Fruit fly (Drosophila melanogaster) S2 (cell line): ENCODE data around the gene dmrt99B.

Experiments used
- CG8478 ChIP-seq: fragments of >200 bp; optimal IDR thresholded peaks from 2 replicates; lab custom pipeline; 2018
- CTCF ChIP-seq, 2 experiments: fragments of >200 bp; optimal IDR thresholded peaks; 2 replicates each; lab custom pipeline; 2018

The dmrt99B gene

DNA sequence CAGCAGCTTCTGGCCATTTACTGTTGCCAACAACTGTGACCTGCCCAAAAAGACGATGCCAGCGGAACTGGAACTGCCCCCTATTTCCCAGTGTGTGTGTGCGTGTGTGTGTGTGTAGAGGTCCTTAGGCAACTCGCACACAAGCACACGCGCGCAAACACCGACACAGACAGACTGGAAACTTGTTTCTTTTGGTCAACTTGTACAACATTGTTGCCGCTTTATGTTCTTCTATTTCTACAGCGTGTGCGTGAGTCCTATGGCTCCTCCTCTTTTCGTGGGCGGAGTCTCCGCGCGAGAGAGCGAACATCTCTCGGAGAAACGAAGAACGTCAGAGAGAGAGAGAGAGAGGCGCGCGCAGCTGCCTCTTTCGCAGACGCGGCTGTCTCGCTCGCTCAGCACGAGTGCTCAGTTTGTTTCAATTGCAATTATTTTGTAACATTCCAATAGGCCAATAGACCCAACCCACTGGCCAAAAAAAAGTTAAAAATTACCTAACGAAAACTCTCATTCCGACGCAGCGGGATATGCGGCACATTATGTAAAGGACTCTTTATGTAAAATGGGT lies 1.3 kb upstream of the dmrt99B start:
- no peak for TF ChIP-seq CG8478 (lab: Kevin White, UChicago)
- TF ChIP-seq CTCF (optimal IDR thresholded peaks at IDR 0.05; lab: Kevin White, UChicago) = no peak

DNA sequence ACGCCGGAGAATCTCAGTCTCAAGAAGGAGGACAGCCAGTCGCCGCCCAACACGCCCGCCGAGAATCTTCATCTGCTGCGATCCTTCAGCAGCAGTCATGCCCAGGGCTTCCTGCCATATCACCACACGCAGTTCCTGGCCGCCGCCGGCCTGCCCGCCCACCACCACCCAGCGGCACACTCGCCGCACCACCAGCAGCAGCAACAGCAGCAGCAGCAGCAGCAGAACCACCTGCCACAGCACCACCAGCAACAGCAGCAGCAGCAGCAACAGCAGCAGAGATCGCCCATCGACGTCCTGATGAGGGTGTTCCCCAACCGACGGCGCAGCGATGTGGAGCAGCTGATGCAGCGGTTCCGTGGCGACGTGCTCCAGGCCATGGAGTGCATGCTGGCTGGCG lies 3.4 kb downstream of the dmrt99B start:
- TF ChIP-seq CG8478 (lab: Kevin White, UChicago) = no peak
- no peak for TF ChIP-seq CTCF (optimal IDR thresholded peaks at IDR 0.05; lab: Kevin White, UChicago)

- TF ChIP-seq CTCF (optimal IDR thresholded peaks at IDR 0.05; lab: Kevin White, UChicago) = no peak
- TF ChIP-seq CG8478 (lab: Kevin White, UChicago) = no peak
These were observed 4.0 kb downstream of the dmrt99B start for dm6 chr3R:29696359-29696758.

DNA sequence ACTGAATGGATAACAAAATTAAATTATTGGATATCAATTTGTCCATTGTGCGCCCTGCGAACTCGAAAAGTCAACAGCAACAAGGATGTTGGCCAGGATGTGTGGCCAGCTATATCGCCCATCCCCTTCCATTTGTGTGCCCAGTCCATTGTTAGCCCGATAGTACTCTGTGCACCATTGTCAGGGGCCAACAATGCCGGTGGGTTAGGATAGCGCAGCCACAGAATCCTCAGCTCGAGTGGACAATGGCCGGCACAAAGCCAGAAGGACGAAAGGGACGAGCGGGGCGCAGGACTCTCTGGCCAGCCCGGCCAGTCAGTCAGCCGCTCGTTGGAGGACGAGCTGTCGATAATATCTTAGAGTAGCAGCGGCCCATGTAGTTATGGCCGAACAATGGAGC lies 5.5 kb downstream of the dmrt99B start:
- TF ChIP-seq CTCF (optimal IDR thresholded peaks at IDR 0.05; lab: Kevin White, UChicago) = no peak
- no peak for TF ChIP-seq CG8478 (lab: Kevin White, UChicago)

DNA sequence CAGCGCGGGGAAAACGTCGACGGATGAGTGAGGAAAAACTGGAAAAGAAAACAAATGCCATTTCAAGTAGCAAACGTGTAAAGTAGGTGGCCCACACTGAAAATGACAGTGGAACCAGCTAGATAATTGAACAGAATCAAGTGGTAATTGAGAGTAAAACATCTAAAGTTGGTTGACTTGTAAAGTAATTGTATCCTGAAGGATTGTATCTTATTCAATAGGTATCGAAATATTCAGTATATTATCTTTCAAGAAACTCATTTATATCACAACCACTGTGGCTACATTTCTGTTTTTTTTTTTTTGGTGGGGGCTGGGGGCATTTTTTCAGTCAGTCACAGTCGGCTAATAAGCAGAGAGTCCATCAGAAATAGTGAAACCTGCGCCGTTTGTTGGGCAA lies 6.8 kb downstream of the dmrt99B start:
- no peak for TF ChIP-seq CTCF (optimal IDR thresholded peaks at IDR 0.05; lab: Kevin White, UChicago)
- TF ChIP-seq CG8478 (lab: Kevin White, UChicago) = no peak

dm6 chr3R:29701739-29702138 lies 9.3 kb downstream of the dmrt99B start:
- TF ChIP-seq CG8478 (lab: Kevin White, UChicago) = no peak
- TF ChIP-seq CTCF (optimal IDR thresholded peaks at IDR 0.05; lab: Kevin White, UChicago) = no peak

DNA sequence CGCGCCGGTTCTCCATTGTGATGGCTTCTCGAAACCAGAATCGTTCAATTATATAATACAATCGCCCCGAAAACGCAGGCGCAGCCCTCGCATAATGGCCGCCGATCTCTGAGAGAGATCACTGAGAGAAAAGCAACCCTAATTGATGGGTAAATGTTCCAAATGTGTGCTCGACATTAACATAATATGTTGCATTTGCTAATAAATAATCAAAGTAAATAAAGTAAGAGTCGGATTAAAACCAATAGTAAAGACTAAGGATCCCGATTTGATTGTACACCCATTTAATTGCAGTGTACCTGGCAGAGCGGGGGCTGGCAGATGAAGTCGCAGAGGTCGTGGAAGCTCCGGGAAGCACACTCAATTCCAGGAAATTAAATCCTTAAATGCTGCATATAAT lies 12.2 kb downstream of the dmrt99B start:
- TF ChIP-seq CTCF (optimal IDR thresholded peaks at IDR 0.05; lab: Kevin White, UChicago) (no peak), CG8478 (lab: Kevin White, UChicago) (no peak)

dm6 chr3R:29705789-29706303 lies 13.5 kb downstream of the dmrt99B start:
- TF ChIP-seq CG8478 (lab: Kevin White, UChicago) (no peak), CTCF (optimal IDR thresholded peaks at IDR 0.05; lab: Kevin White, UChicago) (no peak)

DNA sequence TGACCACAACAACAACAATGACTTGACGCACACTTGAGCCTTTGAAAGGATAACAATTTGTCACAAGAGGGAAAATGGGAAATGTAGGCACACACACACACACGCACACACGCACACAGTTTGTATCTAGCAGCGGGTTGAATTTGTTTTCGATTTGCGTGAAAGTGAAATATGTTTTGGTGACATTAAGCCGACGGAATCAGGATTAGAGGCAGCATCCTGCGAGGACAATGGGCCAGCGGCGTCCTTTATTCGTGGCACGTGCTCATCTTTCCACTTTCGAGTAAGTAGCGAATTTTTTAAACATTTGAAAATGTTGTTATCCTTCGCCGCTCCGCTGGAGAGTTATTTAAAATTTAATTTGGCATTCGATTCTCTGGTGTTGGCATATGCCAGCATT lies 14.9 kb downstream of the dmrt99B start:
- no peak for TF ChIP-seq CTCF (optimal IDR thresholded peaks at IDR 0.05; lab: Kevin White, UChicago)
- TF ChIP-seq CG8478 (lab: Kevin White, UChicago) = no peak

DNA sequence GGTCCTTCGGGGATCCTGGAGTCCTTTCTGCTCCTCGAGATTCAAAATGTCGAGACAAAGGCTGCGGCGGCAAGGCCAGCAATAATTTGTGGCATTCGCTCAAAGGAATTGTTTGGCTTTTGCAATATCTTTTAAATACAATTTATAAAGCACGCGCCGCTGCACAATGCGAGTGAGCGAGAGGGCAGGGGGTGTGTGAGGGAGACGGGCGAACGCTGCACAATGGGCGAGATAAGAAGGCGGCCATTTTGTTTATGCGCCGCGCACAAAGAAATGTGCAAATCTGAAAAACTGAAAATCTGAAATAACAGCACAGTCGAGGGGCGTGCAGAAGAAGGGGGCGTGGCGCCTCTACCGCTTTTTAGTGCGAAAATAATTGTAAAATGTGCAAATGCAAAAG lies 15.9 kb downstream of the dmrt99B start:
- TF ChIP-seq CG8478 (lab: Kevin White, UChicago) (no peak), CTCF (optimal IDR thresholded peaks at IDR 0.05; lab: Kevin White, UChicago) (no peak)

DNA sequence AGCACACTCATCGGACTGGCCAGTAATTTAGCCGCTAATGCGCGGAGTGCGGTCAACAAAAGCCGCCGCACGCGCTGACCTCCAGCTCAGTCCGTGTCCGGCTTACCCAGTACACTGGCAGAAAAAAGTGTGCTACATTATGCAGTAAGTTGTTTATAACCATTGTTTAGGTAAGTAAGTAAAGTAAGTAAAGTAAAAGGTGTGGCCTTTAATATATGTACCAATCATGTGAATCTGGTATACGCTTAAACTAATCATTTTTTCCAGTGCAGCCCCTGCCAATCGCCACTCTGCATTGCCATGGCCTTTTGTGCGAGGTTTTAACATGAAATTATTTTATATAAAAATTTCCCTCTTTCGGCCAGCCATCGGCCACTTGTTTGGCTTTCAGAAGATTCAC lies 19.0 kb downstream of the dmrt99B start:
- TF ChIP-seq CG8478 (lab: Kevin White, UChicago) (no peak), CTCF (optimal IDR thresholded peaks at IDR 0.05; lab: Kevin White, UChicago) (no peak)

- TF ChIP-seq CTCF (optimal IDR thresholded peaks at IDR 0.05; lab: Kevin White, UChicago) (peak in 1 of 2 experiments; percentile 22), CG8478 (lab: Kevin White, UChicago) (no peak)
These were observed 21.9 kb downstream of the dmrt99B start, which contains the start of gene Obp99d for dm6 chr3R:29714314-29714713. TSS of gene Obp99d (plus strand) at chr3R:29714505.

DNA sequence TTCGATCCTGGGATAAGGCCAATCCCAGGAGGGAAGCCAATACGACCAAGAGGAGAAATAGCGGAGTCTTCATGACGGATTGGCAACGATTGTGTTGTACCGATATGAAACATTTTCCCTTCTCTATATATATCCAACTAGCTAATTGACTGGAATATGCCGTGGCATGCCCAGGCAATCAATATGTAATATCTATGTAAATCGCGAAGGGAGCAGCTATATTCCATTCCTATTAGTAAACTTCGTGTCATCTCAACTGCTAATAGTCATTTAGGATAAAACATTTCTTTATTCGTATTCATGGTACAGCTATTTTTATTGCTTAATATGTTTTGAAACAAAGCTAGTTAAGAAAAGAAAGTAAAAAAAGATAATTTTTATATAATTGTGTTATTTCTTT lies 22.9 kb downstream of the dmrt99B start, which contains the start of gene Dup99B:
Gene Dup99B, minus strand, starts transcription at position 101 of the 400 bp plus-strand sequence.
- TF ChIP-seq CG8478 (lab: Kevin White, UChicago) = no peak
- no peak for TF ChIP-seq CTCF (optimal IDR thresholded peaks at IDR 0.05; lab: Kevin White, UChicago)

- TF ChIP-seq CTCF (optimal IDR thresholded peaks at IDR 0.05; lab: Kevin White, UChicago) (peak; percentile 84 to 88), CG8478 (lab: Kevin White, UChicago) (no peak)
These were observed 23.8 kb downstream of the dmrt99B start for dm6 chr3R:29716043-29716781.

DNA sequence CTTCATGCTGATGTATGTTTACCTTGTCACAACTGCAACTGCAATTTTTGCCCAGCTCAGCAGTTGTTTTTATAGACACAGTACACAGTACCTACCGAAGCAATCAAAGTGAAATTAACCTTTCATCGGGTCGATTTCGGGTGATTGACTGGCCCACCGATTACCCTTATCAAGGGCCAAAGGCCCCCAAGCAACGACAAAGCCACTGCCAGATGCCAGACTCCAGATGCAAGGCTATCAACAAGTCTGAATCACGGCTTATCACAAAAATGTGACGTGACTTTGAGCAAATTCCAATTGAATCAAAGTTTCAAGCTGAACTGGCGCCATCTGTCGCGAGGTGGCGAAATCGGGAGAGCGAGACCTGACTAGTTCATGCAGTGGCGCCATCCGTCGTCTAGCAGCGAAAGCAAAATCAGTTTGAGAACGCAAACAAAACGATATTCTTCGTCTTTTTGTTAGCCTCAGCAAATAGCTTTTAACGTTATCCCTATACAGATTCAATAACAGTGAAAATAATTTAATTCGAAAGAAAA lies 24.5 kb downstream of the dmrt99B start, which contains the start of gene Obp99b:
Gene Obp99b, minus strand, starts transcription at position 115 of the 536 bp plus-strand sequence.
- TF ChIP-seq CTCF (optimal IDR thresholded peaks at IDR 0.05; lab: Kevin White, UChicago) = peak; percentile 96 to 98
- no peak for TF ChIP-seq CG8478 (lab: Kevin White, UChicago)
